Worm (Caenorhabditis elegans): ENCODE results near the gene D2045.7.

DNA sequence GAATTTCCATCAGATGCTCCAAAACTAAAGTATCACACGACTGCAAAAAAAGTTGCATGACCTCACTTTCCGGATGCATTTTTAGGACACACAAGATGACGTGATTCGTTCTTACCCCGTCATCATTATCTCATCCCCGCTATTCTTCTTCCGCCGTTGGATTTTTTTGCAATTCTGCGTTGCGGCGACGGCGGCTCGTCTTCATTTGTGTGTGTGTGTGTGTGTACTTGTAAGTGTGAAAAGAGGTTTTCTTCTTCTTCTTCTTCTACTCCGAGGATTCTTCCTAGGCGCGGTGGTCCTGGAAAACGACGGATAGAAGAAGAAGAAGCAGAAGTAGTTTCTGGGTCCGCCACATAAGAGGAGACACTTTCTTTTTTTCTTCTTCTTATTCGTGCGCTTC, 36.5 kb downstream of the D2045.7 start:
- no peak for TF ChIP-seq lin-39 (tag; optimal IDR thresholded peaks at IDR 0.05)
- no peak for TF ChIP-seq ama-1 (optimal IDR thresholded peaks at IDR 0.05)
- no peak for TF ChIP-seq sox-4 (tag; optimal IDR thresholded peaks at IDR 0.05)
- no peak for TF ChIP-seq alr-1 (tag; optimal IDR thresholded peaks at IDR 0.05; ENCODE audit: borderline replicate concordance)
- TF ChIP-seq nhr-237 (tag; optimal IDR thresholded peaks at IDR 0.05): no peak
- no peak for TF ChIP-seq mep-1 (tag; optimal IDR thresholded peaks at IDR 0.05)

All from whole organism, L1 larva.